Fruit fly (Drosophila melanogaster): ENCODE results near the gene CG44002.
"Not testable (repeated sequence)": the region's sequence is repeated elsewhere in the genome, so short reads cannot be mapped to it uniquely, and the experiment has no call there.

Gene CG44002

dm6 chr2L:3166710-3167109 lies 4.2 kb downstream of the CG44002 start:
- no peak for TF ChIP-seq dl (GFP tag; optimal IDR thresholded peaks at IDR 0.05; ENCODE audit: insufficient read depth in 1 of 2, partially characterized antibody in 2 of 2)

dm6 chr2L:3165022-3165647 lies 5.8 kb downstream of the CG44002 start:
- TF ChIP-seq Rel (GFP tag; optimal IDR thresholded peaks at IDR 0.05) = no peak
- peak; percentile 99 for TF ChIP-seq Rel (tag; optimal IDR thresholded peaks at IDR 0.05)
- peak; percentile 62 for TF ChIP-seq Hr83 (GFP tag; optimal IDR thresholded peaks at IDR 0.05; ENCODE audit: poor library complexity, severe bottlenecking)
- TF ChIP-seq CG32264 (GFP tag; optimal IDR thresholded peaks at IDR 0.05) = no peak
- peak; percentile 34 for TF ChIP-seq Hnf4 (GFP tag; optimal IDR thresholded peaks at IDR 0.05)
- TF ChIP-seq Dif (GFP tag; optimal IDR thresholded peaks at IDR 0.05; ENCODE audit: partially characterized antibody) = peak; percentile 7
- TF ChIP-seq Dfd (GFP tag; optimal IDR thresholded peaks at IDR 0.05) = no peak

- TF ChIP-seq N (GFP tag; optimal IDR thresholded peaks at IDR 0.05) (no peak), brk (GFP tag; optimal IDR thresholded peaks at IDR 0.05) (no peak), tai (GFP tag; optimal IDR thresholded peaks at IDR 0.05) (no peak), dl (GFP tag; optimal IDR thresholded peaks at IDR 0.05; ENCODE audit: insufficient read depth in 1 of 2, partially characterized antibody in 2 of 2) (no peak), Jra (GFP tag; optimal IDR thresholded peaks at IDR 0.05) (no peak), pan (optimal IDR thresholded peaks at IDR 0.05) (no peak), psq (GFP tag; optimal IDR thresholded peaks at IDR 0.05) (no peak), lola (GFP tag; optimal IDR thresholded peaks at IDR 0.05) (no peak), HLH106 (tag; optimal IDR thresholded peaks at IDR 0.05) (no peak), Abd-B (GFP tag; optimal IDR thresholded peaks at IDR 0.05) (no peak), rgr (GFP tag; optimal IDR thresholded peaks at IDR 0.05) (no peak), Hr83 (GFP tag; optimal IDR thresholded peaks at IDR 0.05; ENCODE audit: poor library complexity, severe bottlenecking) (no peak), dmrt93B (GFP tag; optimal IDR thresholded peaks at IDR 0.05) (no peak), jim (GFP tag; optimal IDR thresholded peaks at IDR 0.05) (no peak), Mio (GFP tag; optimal IDR thresholded peaks at IDR 0.05) (no peak), sv (GFP tag; optimal IDR thresholded peaks at IDR 0.05) (no peak), woc (GFP tag; optimal IDR thresholded peaks at IDR 0.05) (no peak), Hnf4 (GFP tag; optimal IDR thresholded peaks at IDR 0.05) (no peak), dsf (GFP tag; optimal IDR thresholded peaks at IDR 0.05; ENCODE audit: borderline replicate concordance) (no peak), OdsH (GFP tag; optimal IDR thresholded peaks at IDR 0.05) (no peak)
Measured at dm6 chr2L:3164257-3165021, 6.5 kb downstream of the CG44002 start.

- not testable (repeated sequence) for TF ChIP-seq Dif (GFP tag; optimal IDR thresholded peaks at IDR 0.05; ENCODE audit: partially characterized antibody); Jra (GFP tag; optimal IDR thresholded peaks at IDR 0.05); Mio (GFP tag; optimal IDR thresholded peaks at IDR 0.05)
Measured at dm6 chr2L:3163490-3163889, 7.4 kb downstream of the CG44002 start, which contains the start of gene Hydr2. Hydr2 (plus strand) TSS chr2L:3163645.

dm6 chr2L:3159144-3160000 lies 11.5 kb downstream of the CG44002 start, which contains the start of the genes Mad and gkt:
Mad (minus strand) TSS chr2L:3159643.
gkt (plus strand) TSS chr2L:3159950.
- TF ChIP-seq foxo (GFP tag; optimal IDR thresholded peaks at IDR 0.05) (peak in 1 of 2 experiments; percentile 21), sv (GFP tag; optimal IDR thresholded peaks at IDR 0.05) (no peak), N (GFP tag; optimal IDR thresholded peaks at IDR 0.05) (peak; percentile 17), HLH106 (tag; optimal IDR thresholded peaks at IDR 0.05) (peak; percentile 16)
